Fruit fly (Drosophila melanogaster) Kc167 (cell line): ENCODE measurements at regions not wholly inside any gene's neighbourhood (a gene's known extent, or its start where the extent isn't known, plus 50 kb on each side); places are given as distances from the start of the nearest gene placed in this dataset.

Source experiments
- psq ChIP-seq: fragments of >200 bp; optimal IDR thresholded peaks from 2 replicates; lab custom pipeline; 2017; ENCODE audit warnings: missing external identifiers

DNA sequence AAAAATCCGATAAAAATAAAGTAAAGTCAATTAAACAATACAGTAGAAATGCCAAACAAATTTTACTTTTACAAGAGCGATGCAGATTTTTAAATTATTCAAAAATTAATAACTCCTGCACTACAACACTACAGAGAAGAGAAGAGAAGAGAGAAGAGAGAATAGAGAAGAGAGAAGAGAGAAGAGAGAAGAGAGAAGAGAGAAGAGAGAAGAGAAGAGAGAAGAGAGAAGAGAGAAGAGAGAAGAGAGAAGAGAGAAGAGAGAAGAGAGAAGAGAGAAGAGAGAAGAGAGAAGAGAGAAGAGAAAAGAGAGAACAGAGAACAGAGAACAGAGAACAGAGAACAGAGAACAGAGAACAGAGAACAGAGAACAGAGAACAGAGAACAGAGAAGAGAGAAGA, 199.3 kb upstream of the Tim23 start:
- TF ChIP-seq psq (lab: Kevin White, UChicago), result peak; percentile 1
